Worm (Caenorhabditis elegans) whole organism, early embryonic: ENCODE results near the gene C05B5.17.

Experiments used
- flt-1 ChIP-seq: fragments of 200-800 bp; sonication (Bioruptor generic); IDR thresholded peaks from 2 replicates; pipeline ENCODE4 v1.3.6; 2022; ENCODE audit warnings: missing genetic modification characterization, missing compliant biosample characterization
- hnd-1 ChIP-seq: sonication (generic microtip); optimal IDR thresholded peaks from 2 replicates; lab custom pipeline; 2016; ENCODE audit warnings: missing genetic modification characterization, missing compliant biosample characterization
- tbx-11 ChIP-seq: fragments of 200-800 bp; sonication (Bioruptor generic); IDR thresholded peaks from 2 replicates; pipeline ENCODE4 v1.3.6; 2022; ENCODE audit warnings: missing genetic modification characterization, missing compliant biosample characterization
- tra-4 ChIP-seq: sonication (generic microtip); optimal IDR thresholded peaks from 2 replicates; lab custom pipeline; 2017; ENCODE audit warnings: missing genetic modification characterization, missing compliant biosample characterization

DNA sequence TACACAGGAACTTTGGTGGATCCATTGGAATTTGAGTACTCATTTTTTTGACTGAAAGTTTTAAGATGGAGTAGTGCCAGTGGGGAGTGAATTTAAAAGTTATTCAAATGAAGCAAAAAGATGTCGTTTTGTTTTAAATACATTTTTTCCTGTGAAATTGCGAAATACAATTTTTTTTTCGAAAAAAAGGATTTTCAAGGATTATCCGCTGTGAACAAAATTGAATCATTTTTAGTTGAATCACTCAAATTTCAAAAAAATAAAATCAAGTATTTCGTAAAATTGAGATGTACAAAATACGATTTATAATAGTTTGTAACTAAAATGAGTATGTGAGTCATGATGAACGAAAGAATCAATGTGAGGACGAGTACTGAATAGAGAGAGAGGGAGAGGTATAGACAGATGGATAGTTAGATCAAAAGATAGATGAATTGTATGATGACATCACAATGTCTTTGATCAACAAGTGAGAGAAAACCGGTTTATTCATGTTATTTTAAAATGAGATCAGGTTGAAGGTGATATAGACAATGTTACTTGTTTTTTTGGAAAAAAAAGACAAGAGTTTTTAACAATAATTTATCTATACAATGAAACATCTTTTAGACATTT lies 7.7 kb upstream of the C05B5.17 start, which contains the start of gene C05B5.8:
- TF ChIP-seq flt-1 (no peak), tbx-11 (GFP tag; lab: Robert Waterston, UW) (no peak), hnd-1 (no peak), tra-4 (tag; lab: Kevin White, UChicago) (no peak)
